Fruit fly (Drosophila melanogaster): ENCODE measurements around the gene CG43061.

CG43061 gene

DNA sequence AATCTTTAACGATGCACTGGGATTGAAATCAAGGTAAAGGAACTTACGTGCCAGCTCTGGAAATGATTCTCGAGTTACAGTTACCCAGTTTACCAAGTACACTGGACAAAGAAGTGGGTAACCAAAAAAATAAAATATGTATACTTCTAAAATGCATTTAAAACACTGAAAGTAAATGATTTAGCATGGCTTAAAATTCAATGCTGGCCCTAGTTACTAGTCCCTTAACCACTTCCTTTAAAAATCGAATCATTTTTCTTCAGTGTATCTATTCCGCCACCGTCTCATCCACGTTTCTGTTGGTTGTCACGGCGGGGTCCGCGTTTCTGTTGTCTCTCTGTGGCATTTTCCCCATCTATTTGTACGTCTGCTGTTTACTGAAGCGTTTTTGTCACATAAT is 23.2 kb downstream of the CG43061 start (continued):
- no peak for TF ChIP-seq bsh (GFP tag; optimal IDR thresholded peaks at IDR 0.05)
- no peak for TF ChIP-seq D (optimal IDR thresholded peaks at IDR 0.05)
- TF ChIP-seq D (GFP tag; optimal IDR thresholded peaks at IDR 0.05): no peak
- TF ChIP-seq sens (GFP tag): peak; percentile 86
- TF ChIP-seq CG1792 (GFP tag; optimal IDR thresholded peaks at IDR 0.05): no peak
- TF ChIP-seq Lpt (GFP tag; optimal IDR thresholded peaks at IDR 0.05): no peak
- TF ChIP-seq vnd (GFP tag; IDR thresholded peaks at IDR 0.05; ENCODE audit: partially characterized antibody): no peak
- no peak for TF ChIP-seq ro (GFP tag; IDR thresholded peaks at IDR 0.05)
- no peak for TF ChIP-seq insv (GFP tag; optimal IDR thresholded peaks at IDR 0.05)
- TF ChIP-seq hbn (GFP tag; IDR thresholded peaks at IDR 0.05; ENCODE audit: partially characterized antibody): no peak
- no peak for TF ChIP-seq CG1529 (GFP tag; optimal IDR thresholded peaks at IDR 0.05)
- TF ChIP-seq CG8290 (GFP tag; optimal IDR thresholded peaks at IDR 0.05): no peak
- TF ChIP-seq CG8290 (tag; optimal IDR thresholded peaks at IDR 0.05): peak in 1 of 2 experiments; percentile 8
- TF ChIP-seq CG3281 (GFP tag; optimal IDR thresholded peaks at IDR 0.05): peak; percentile 35
- 0 out of 2 replicates have a peak, but pooled peaks have one; percentile 17 for TF ChIP-seq CG6689 (GFP tag; IDR thresholded peaks at IDR 0.05)
- peak; percentile 52 for TF ChIP-seq CG15269 (tag; optimal IDR thresholded peaks at IDR 0.05)
- no peak for TF ChIP-seq Awh (GFP tag; IDR thresholded peaks at IDR 0.05)
- TF ChIP-seq Hmr (GFP tag; optimal IDR thresholded peaks at IDR 0.05): peak; percentile 59
- TF ChIP-seq grau (tag; optimal IDR thresholded peaks at IDR 0.05): peak; percentile 38
- no peak for TF ChIP-seq emc (GFP tag; optimal IDR thresholded peaks at IDR 0.05)
- TF ChIP-seq mam (GFP tag; optimal IDR thresholded peaks at IDR 0.05): peak; percentile 20
- TF ChIP-seq crol (GFP tag; IDR thresholded peaks at IDR 0.05): no peak
- no peak for TF ChIP-seq CG17359 (tag; optimal IDR thresholded peaks at IDR 0.05)
- no peak for TF ChIP-seq CG32772 (GFP tag; IDR thresholded peaks at IDR 0.05)
- TF ChIP-seq pum (GFP tag; optimal IDR thresholded peaks at IDR 0.05): no peak
- peak; percentile 34 for TF ChIP-seq CG12769 (tag; optimal IDR thresholded peaks at IDR 0.05)
- no peak for TF ChIP-seq CG8281 (tag; optimal IDR thresholded peaks at IDR 0.05)
- peak; percentile 33; the same call in 1 of the 2 replicates for TF ChIP-seq CG32532 (GFP tag; IDR thresholded peaks at IDR 0.05)
- TF ChIP-seq Doc2 (GFP tag; IDR thresholded peaks at IDR 0.05): no peak
- peak; percentile 47 for TF ChIP-seq unpg (GFP tag; optimal IDR thresholded peaks at IDR 0.05)
- no peak for TF ChIP-seq CG7928 (GFP tag; optimal IDR thresholded peaks at IDR 0.05)
- no peak for TF ChIP-seq Myb (GFP tag; optimal IDR thresholded peaks at IDR 0.05)
- TF ChIP-seq en (GFP tag; optimal IDR thresholded peaks at IDR 0.05): peak; percentile 17
- no peak for TF ChIP-seq NFAT (GFP tag; IDR thresholded peaks at IDR 0.05)
- TF ChIP-seq CG7556 (GFP tag; optimal IDR thresholded peaks at IDR 0.05): peak; percentile 34
- no peak for TF ChIP-seq gce (GFP tag; IDR thresholded peaks at IDR 0.05)
- peak; percentile 67 for TF ChIP-seq lab (GFP tag; optimal IDR thresholded peaks at IDR 0.05)
- TF ChIP-seq CG10431 (GFP tag; optimal IDR thresholded peaks at IDR 0.05): no peak
- peak; percentile 25 for TF ChIP-seq Xbp1 (GFP tag; optimal IDR thresholded peaks at IDR 0.05)

DNA sequence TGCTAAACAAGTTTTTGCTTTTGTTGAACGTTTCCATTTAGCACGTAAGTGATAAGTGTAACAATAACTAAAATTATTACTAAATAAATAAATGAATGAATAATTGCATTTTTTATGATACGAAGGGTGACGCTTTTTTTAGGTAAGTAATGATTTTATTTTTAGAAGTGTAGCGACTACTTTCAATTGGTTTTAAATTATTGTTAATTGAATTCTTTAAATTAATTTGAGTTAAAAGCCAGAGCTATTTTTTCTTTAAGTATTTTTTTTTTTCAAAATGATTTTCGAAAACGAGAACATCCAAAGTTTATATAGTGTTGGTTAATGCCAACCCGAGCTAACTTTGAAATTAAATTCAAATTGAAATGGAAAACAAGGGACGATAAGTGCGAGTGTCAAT is 37.5 kb downstream of the CG43061 start, which contains the start of gene CG7910:
TSS of gene CG7910 (plus strand) at position 301 of the 400 bp plus-strand sequence.
- TF ChIP-seq CG9876 (GFP tag; optimal IDR thresholded peaks at IDR 0.05) (no peak), Doc3 (GFP tag; IDR thresholded peaks at IDR 0.05; ENCODE audit: partially characterized antibody) (no peak), C15 (GFP tag; IDR thresholded peaks at IDR 0.05) (no peak), schlank (tag; optimal IDR thresholded peaks at IDR 0.05) (no peak), Pdp1 (GFP tag; optimal IDR thresholded peaks at IDR 0.05) (no peak), tup (GFP tag; optimal IDR thresholded peaks at IDR 0.05) (no peak), caup (GFP tag; optimal IDR thresholded peaks at IDR 0.05; ENCODE audit: severe bottlenecking) (no peak), CG13894 (tag; optimal IDR thresholded peaks at IDR 0.05) (no peak), cad (GFP tag; optimal IDR thresholded peaks at IDR 0.05) (no peak), MTF-1 (GFP tag; optimal IDR thresholded peaks at IDR 0.05; ENCODE audit: borderline replicate concordance) (no peak), Dip2 (GFP tag; IDR thresholded peaks at IDR 0.05) (no peak), luna (GFP tag; optimal IDR thresholded peaks at IDR 0.05) (no peak), CG33213 (GFP tag; optimal IDR thresholded peaks at IDR 0.05) (no peak), CG10209 (GFP tag; optimal IDR thresholded peaks at IDR 0.05) (no peak), bowl (GFP tag; IDR thresholded peaks at IDR 0.05) (no peak), eve (GFP tag; optimal IDR thresholded peaks at IDR 0.05) (no peak)

Measured in whole organism, embryonic.